Worm (Caenorhabditis elegans) whole organism, L3 larva: Measurements from ENCODE around the gene Y71H2AM.29.

Experiments
- aly-2 ChIP-seq: fragments of 150-350 bp; optimal IDR thresholded peaks from 2 replicates; lab custom pipeline; 2014; ENCODE audit warnings: missing biosample characterization, missing genetic modification characterization
- egl-27 ChIP-seq: sonication (generic microtip); optimal IDR thresholded peaks from 4 replicates; lab custom pipeline; 2017; ENCODE audit warnings: missing biosample characterization, missing genetic modification reagents, missing genetic modification characterization
- elt-2 ChIP-seq: sonication (generic microtip); optimal IDR thresholded peaks from 2 replicates; lab custom pipeline; 2016; ENCODE audit warnings: missing genetic modification reagents, mild to moderate bottlenecking, missing genetic modification characterization, missing compliant biosample characterization
- fkh-2 ChIP-seq: fragments of 150-350 bp; optimal IDR thresholded peaks from 2 replicates; lab custom pipeline; 2014; ENCODE audit warnings: missing biosample characterization, missing genetic modification reagents, missing genetic modification characterization
- lin-39 ChIP-seq: fragments of 150-350 bp; optimal IDR thresholded peaks from 2 replicates; lab custom pipeline; 2018; ENCODE audit warnings: missing biosample characterization, missing genetic modification reagents, missing genetic modification characterization
- nhr-76 ChIP-seq: fragments of 150-350 bp; sonication (generic microtip); optimal IDR thresholded peaks from 5 replicates; lab custom pipeline; 2014; ENCODE audit warnings: missing biosample characterization, missing genetic modification characterization
- skn-1 ChIP-seq: fragments of 150-350 bp; optimal IDR thresholded peaks from 2 replicates; lab custom pipeline; 2014; ENCODE audit warnings: missing biosample characterization, missing genetic modification characterization
- unc-62 ChIP-seq: fragments of 150-350 bp; sonication (generic microtip); optimal IDR thresholded peaks from 4 replicates; lab custom pipeline; 2014; ENCODE audit warnings: missing biosample characterization, missing genetic modification reagents, missing genetic modification characterization
- ztf-11 ChIP-seq: fragments of 150-350 bp; optimal IDR thresholded peaks from 2 replicates; lab custom pipeline; 2014; ENCODE audit warnings: missing biosample characterization, missing genetic modification characterization
- ztf-4 ChIP-seq: fragments of 150-350 bp; optimal IDR thresholded peaks from 2 replicates; lab custom pipeline; 2014; ENCODE audit warnings: missing biosample characterization, missing genetic modification characterization

ce11 chrIII:2855929-2856328, 23.3 kb downstream of the Y71H2AM.29 start, which contains the start of gene F56F11.4:
- no peak for TF ChIP-seq elt-2 (tag; lab: Kevin White, UChicago)
- no peak for TF ChIP-seq unc-62 (GFP tag; lab: Kevin White, UChicago)
- no peak for TF ChIP-seq skn-1 (tag; lab: Kevin White, UChicago)
- TF ChIP-seq ztf-4 (tag; lab: Kevin White, UChicago), result no peak
- no peak for TF ChIP-seq nhr-76 (tag; lab: Kevin White, UChicago)
- no peak for TF ChIP-seq ztf-11 (tag; lab: Kevin White, UChicago)
- no peak for TF ChIP-seq aly-2 (tag; lab: Kevin White, UChicago)
- TF ChIP-seq lin-39, result no peak
- no peak for TF ChIP-seq fkh-2 (tag; lab: Kevin White, UChicago)
- TF ChIP-seq egl-27 (tag; lab: Kevin White, UChicago), result no peak
